Fruit fly (Drosophila melanogaster) whole organism, prepupa: ENCODE data around the gene CG13692.

Source experiments
- CG10631 ChIP-seq: fragments of 200-800 bp; sonication (Bioruptor generic); optimal IDR thresholded peaks from 2 replicates; lab custom pipeline; 2016; ENCODE audit warnings: missing biosample characterization, missing genetic modification characterization
- CG10669 ChIP-seq: fragments of 200-800 bp; sonication (Bioruptor generic); optimal IDR thresholded peaks from 3 replicates; lab custom pipeline; 2018; ENCODE audit warnings: missing biosample characterization, mild to moderate bottlenecking, missing genetic modification characterization, moderate library complexity
- CG11294 ChIP-seq: fragments of 200-800 bp; sonication (Bioruptor generic); IDR thresholded peaks from 2 replicates; pipeline ENCODE4 v1.3.6; 2022; ENCODE audit warnings: missing biosample characterization, missing genetic modification characterization
- CG11902 ChIP-seq: fragments of 200-800 bp; sonication (Bioruptor generic); optimal IDR thresholded peaks from 3 replicates; lab custom pipeline; 2016; ENCODE audit warnings: missing biosample characterization, missing genetic modification characterization
- CG15336 ChIP-seq: fragments of 200-800 bp; sonication (Bioruptor generic); IDR thresholded peaks from 2 replicates; pipeline ENCODE4 v1.3.6; 2022; ENCODE audit warnings: missing biosample characterization, missing genetic modification characterization
- CG1621 ChIP-seq: fragments of 200-800 bp; sonication (Bioruptor generic); optimal IDR thresholded peaks from 3 replicates; lab custom pipeline; 2018; ENCODE audit warnings: missing biosample characterization, mild to moderate bottlenecking, missing genetic modification characterization
- CG3032 ChIP-seq: fragments of 200-800 bp; optimal IDR thresholded peaks from 2 replicates; lab custom pipeline; 2019; ENCODE audit warnings: missing biosample characterization, mild to moderate bottlenecking, missing genetic modification characterization, moderate library complexity
- CG31627 ChIP-seq: fragments of 200-800 bp; sonication (Bioruptor generic); optimal IDR thresholded peaks from 3 replicates; lab custom pipeline; 2016; ENCODE audit warnings: missing biosample characterization, missing genetic modification characterization
- CG32006 ChIP-seq: fragments of 200-800 bp; sonication (Bioruptor generic); optimal IDR thresholded peaks from 3 replicates; lab custom pipeline; 2017; ENCODE audit warnings: missing biosample characterization, mild to moderate bottlenecking, missing genetic modification characterization
- CG3919 ChIP-seq: fragments of 200-800 bp; sonication (Bioruptor generic); optimal IDR thresholded peaks from 3 replicates; lab custom pipeline; 2016; ENCODE audit warnings: missing biosample characterization, missing genetic modification characterization
- CG6163 ChIP-seq: fragments of 200-800 bp; sonication (Bioruptor generic); IDR thresholded peaks from 3 replicates; pipeline ENCODE4 v1.3.6; 2022; ENCODE audit warnings: missing biosample characterization, missing genetic modification characterization
- CG6792 ChIP-seq: fragments of 200-800 bp; sonication (Bioruptor generic); optimal IDR thresholded peaks from 3 replicates; lab custom pipeline; 2016; ENCODE audit warnings: missing biosample characterization, missing genetic modification characterization
- CG6808 ChIP-seq: fragments of 200-800 bp; sonication (Bioruptor generic); optimal IDR thresholded peaks from 3 replicates; lab custom pipeline; 2017; ENCODE audit warnings: missing biosample characterization, missing genetic modification characterization, mild to moderate bottlenecking, moderate library complexity, missing genetic modification reagents
- CG7368 ChIP-seq: fragments of 200-800 bp; sonication (Bioruptor generic); optimal IDR thresholded peaks from 3 replicates; lab custom pipeline; 2016; ENCODE audit warnings: missing biosample characterization, missing genetic modification characterization
- CG8119 ChIP-seq: fragments of 200-800 bp; sonication (Bioruptor generic); IDR thresholded peaks from 3 replicates; pipeline ENCODE4 v1.3.6; 2022; ENCODE audit warnings: missing biosample characterization, missing genetic modification characterization
- CG8319 ChIP-seq: fragments of 200-800 bp; sonication (Bioruptor generic); optimal IDR thresholded peaks from 3 replicates; lab custom pipeline; 2016; ENCODE audit warnings: missing biosample characterization, missing genetic modification characterization
- CG9139 ChIP-seq: fragments of 200-800 bp; sonication (Bioruptor generic); optimal IDR thresholded peaks from 3 replicates; lab custom pipeline; 2017; ENCODE audit warnings: missing biosample characterization, mild to moderate bottlenecking, missing genetic modification characterization
- Eip75B ChIP-seq: fragments of 200-800 bp; sonication (Bioruptor generic); optimal IDR thresholded peaks from 3 replicates; lab custom pipeline; 2016; ENCODE audit warnings: missing biosample characterization, missing genetic modification characterization
- Eip78C ChIP-seq: fragments of 200-800 bp; sonication (Bioruptor generic); peaks from one replicate; lab custom pipeline; 2016; ENCODE audit warnings: missing biosample characterization, missing genetic modification characterization
- Eip93F ChIP-seq: fragments of 200-800 bp; sonication (Bioruptor generic); optimal IDR thresholded peaks from 2 replicates; lab custom pipeline; 2016; ENCODE audit warnings: missing biosample characterization, mild to moderate bottlenecking, missing genetic modification characterization
- Ets21C ChIP-seq: fragments of 200-800 bp; sonication (Bioruptor generic); optimal IDR thresholded peaks from 3 replicates; lab custom pipeline; 2016; ENCODE audit warnings: missing biosample characterization, missing genetic modification characterization
- Ets96B ChIP-seq: fragments of 200-800 bp; optimal IDR thresholded peaks from 2 replicates; lab custom pipeline; 2019; ENCODE audit warnings: missing biosample characterization, mild to moderate bottlenecking, missing genetic modification characterization, moderate library complexity
- Gug ChIP-seq: fragments of 200-800 bp; sonication (Bioruptor generic); IDR thresholded peaks from 2 replicates; pipeline ENCODE4 v1.3.6; 2022; ENCODE audit warnings: missing biosample characterization, missing genetic modification characterization
- Hr38 ChIP-seq: sonication (Bioruptor generic); optimal IDR thresholded peaks from 2 replicates; lab custom pipeline; 2016; ENCODE audit warnings: missing biosample characterization, missing genetic modification characterization
- Hr39 ChIP-seq: fragments of 200-800 bp; sonication (Bioruptor generic); optimal IDR thresholded peaks from 2 replicates; lab custom pipeline; 2016; ENCODE audit warnings: missing biosample characterization, missing genetic modification characterization
- Hr4 ChIP-seq: fragments of 200-800 bp; sonication (Bioruptor generic); optimal IDR thresholded peaks from 3 replicates; lab custom pipeline; 2016; ENCODE audit warnings: missing biosample characterization, missing genetic modification characterization
- Lpt ChIP-seq: fragments of 200-800 bp; sonication (Bioruptor generic); optimal IDR thresholded peaks from 3 replicates; lab custom pipeline; 2016; ENCODE audit warnings: missing biosample characterization, missing genetic modification characterization
- Met ChIP-seq: fragments of 200-800 bp; sonication (Bioruptor generic); optimal IDR thresholded peaks from 3 replicates; lab custom pipeline; 2016; ENCODE audit warnings: missing biosample characterization, missing genetic modification characterization
- OdsH ChIP-seq: fragments of 200-800 bp; sonication (Bioruptor generic); optimal IDR thresholded peaks from 3 replicates; lab custom pipeline; 2016; ENCODE audit warnings: missing biosample characterization, missing genetic modification characterization
- Smox ChIP-seq: fragments of 200-800 bp; sonication (Bioruptor generic); optimal IDR thresholded peaks from 3 replicates; lab custom pipeline; 2016; ENCODE audit warnings: missing biosample characterization, missing genetic modification characterization
- Sox14 ChIP-seq: fragments of 200-800 bp; sonication (Bioruptor generic); optimal IDR thresholded peaks from 3 replicates; lab custom pipeline; 2016; ENCODE audit warnings: missing biosample characterization, missing genetic modification characterization
- Sox15 ChIP-seq: fragments of 200-800 bp; sonication (Bioruptor generic); optimal IDR thresholded peaks from 3 replicates; lab custom pipeline; 2016; ENCODE audit warnings: missing biosample characterization, missing genetic modification characterization
- acj6 ChIP-seq: fragments of 200-800 bp; sonication (Bioruptor generic); optimal IDR thresholded peaks from 3 replicates; lab custom pipeline; 2016; ENCODE audit warnings: missing biosample characterization, missing genetic modification characterization
- cyc ChIP-seq: fragments of 200-800 bp; sonication (Bioruptor generic); optimal IDR thresholded peaks from 3 replicates; lab custom pipeline; 2016; ENCODE audit warnings: missing biosample characterization, missing genetic modification characterization
- dac ChIP-seq: fragments of 200-800 bp; sonication (Bioruptor generic); optimal IDR thresholded peaks from 2 replicates; lab custom pipeline; 2017; ENCODE audit warnings: missing biosample characterization, mild to moderate bottlenecking, missing genetic modification characterization
- dsx ChIP-seq: fragments of 200-800 bp; optimal IDR thresholded peaks from 3 replicates; lab custom pipeline; 2019; ENCODE audit warnings: missing biosample characterization, mild to moderate bottlenecking, missing genetic modification characterization, moderate library complexity; ENCODE audit not compliant: poor library complexity, severe bottlenecking
- eg ChIP-seq: fragments of 200-800 bp; sonication (Bioruptor generic); IDR thresholded peaks from 3 replicates; pipeline ENCODE4 v1.3.6; 2022; ENCODE audit warnings: missing biosample characterization, missing genetic modification characterization
- esn ChIP-seq: fragments of 200-800 bp; sonication (Bioruptor generic); optimal IDR thresholded peaks from 2 replicates; lab custom pipeline; 2016; ENCODE audit warnings: missing biosample characterization, mild to moderate bottlenecking, missing genetic modification characterization, moderate library complexity
- fd85E ChIP-seq: fragments of 200-800 bp; sonication (Bioruptor generic); optimal IDR thresholded peaks from 3 replicates; lab custom pipeline; 2016; ENCODE audit warnings: missing biosample characterization, missing genetic modification characterization
- fkh ChIP-seq: fragments of 200-800 bp; sonication (Bioruptor generic); optimal IDR thresholded peaks from 3 replicates; lab custom pipeline; 2017; ENCODE audit warnings: missing biosample characterization, mild to moderate bottlenecking, missing genetic modification characterization, moderate library complexity
- lz ChIP-seq: fragments of 200-800 bp; sonication (Bioruptor generic); optimal IDR thresholded peaks from 3 replicates; lab custom pipeline; 2016; ENCODE audit warnings: missing biosample characterization, missing genetic modification characterization
- net ChIP-seq: fragments of 200-800 bp; sonication (Bioruptor generic); optimal IDR thresholded peaks from 3 replicates; lab custom pipeline; 2016; ENCODE audit warnings: missing biosample characterization, missing genetic modification characterization
- spab ChIP-seq: fragments of 200-800 bp; sonication (Bioruptor generic); optimal IDR thresholded peaks from 2 replicates; lab custom pipeline; 2017; ENCODE audit warnings: missing biosample characterization, mild to moderate bottlenecking, missing genetic modification characterization, missing genetic modification reagents
- ss ChIP-seq, 2 experiments: fragments of 200-800 bp; sonication (Bioruptor generic); optimal IDR thresholded peaks; 2 replicates in 1 of 2; 3 replicates in 1 of 2; lab custom pipeline; 2017 to 2018; ENCODE audit warnings: mild to moderate bottlenecking in 2 of 2, missing biosample characterization in 2 of 2, missing genetic modification characterization in 2 of 2, moderate library complexity in 1 of 2
- svp ChIP-seq: fragments of 200-800 bp; sonication (Bioruptor generic); peaks from one replicate; lab custom pipeline; 2016; ENCODE audit warnings: missing biosample characterization, missing genetic modification characterization
- topi ChIP-seq: fragments of 200-800 bp; sonication (Bioruptor generic); optimal IDR thresholded peaks from 3 replicates; lab custom pipeline; 2016; ENCODE audit warnings: missing biosample characterization, missing genetic modification characterization
- vri ChIP-seq: fragments of 200-800 bp; sonication (Bioruptor generic); optimal IDR thresholded peaks from 3 replicates; lab custom pipeline; 2016; ENCODE audit warnings: missing biosample characterization, mild to moderate bottlenecking, missing genetic modification characterization

The CG13692 gene

DNA sequence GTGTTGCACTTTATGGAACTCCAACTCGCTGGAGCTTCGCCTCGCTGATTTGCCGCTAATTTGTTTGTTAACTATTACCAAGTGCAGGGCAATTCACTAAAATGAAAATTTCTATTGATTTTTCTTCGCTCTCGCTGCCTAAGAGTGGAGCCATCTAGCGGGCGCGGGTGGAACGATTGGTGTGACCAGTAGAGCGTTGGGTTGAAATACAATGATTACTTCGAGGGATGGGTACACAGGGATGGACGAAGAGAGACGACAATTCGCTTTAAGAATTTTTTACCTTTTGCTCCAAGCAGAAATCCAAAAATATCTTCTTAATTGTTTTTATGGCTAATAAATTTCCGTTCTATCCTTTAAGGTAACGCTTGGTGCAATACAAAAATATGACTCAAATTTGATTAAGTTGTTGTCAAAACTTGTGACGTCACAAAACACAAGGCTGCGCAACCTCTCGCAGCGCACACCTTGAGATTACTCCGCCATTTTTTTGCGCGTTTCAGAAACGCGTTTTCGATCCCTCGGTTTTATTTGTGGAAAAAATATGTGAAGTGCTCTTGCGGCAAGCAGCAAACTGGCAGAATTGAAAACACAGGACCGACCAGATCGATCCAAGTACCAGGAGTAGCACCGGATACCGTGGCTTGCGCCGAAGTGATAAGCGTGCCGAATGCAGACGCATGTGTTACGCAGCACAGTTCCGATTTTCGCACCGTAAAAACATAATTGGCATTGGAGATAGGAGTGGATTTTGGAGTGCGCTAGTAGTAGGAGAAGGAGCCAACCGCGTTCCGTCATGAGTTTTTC, 6.8 kb upstream of the CG13692 start, which contains the start of the genes AP-2alpha and ebi (continued):
- TF ChIP-seq fd85E (GFP tag; lab: Kevin White, UChicago) = no peak
- peak; percentile 88 for TF ChIP-seq Hr4 (GFP tag; lab: Kevin White, UChicago)
- TF ChIP-seq CG10631 (GFP tag; lab: Kevin White, UChicago) = peak; percentile 88
- peak; percentile 94 for TF ChIP-seq cyc (GFP tag; lab: Kevin White, UChicago)
- TF ChIP-seq Met (GFP tag; lab: Kevin White, UChicago) = peak; percentile 88
- TF ChIP-seq spab (GFP tag; lab: Kevin White, UChicago) = peak; percentile 48
- peak; percentile 67 for TF ChIP-seq CG7368 (GFP tag; lab: Kevin White, UChicago)
- peak; percentile 85 for TF ChIP-seq CG3032
- peak; percentile 95 for TF ChIP-seq Eip78C (GFP tag; lab: Kevin White, UChicago)
- TF ChIP-seq topi = peak; percentile 87
- peak; percentile 82 for TF ChIP-seq CG3919
- peak; percentile 61 for TF ChIP-seq CG10669 (GFP tag; lab: Kevin White, UChicago)
- TF ChIP-seq net (GFP tag; lab: Kevin White, UChicago) = peak; percentile 83

DNA sequence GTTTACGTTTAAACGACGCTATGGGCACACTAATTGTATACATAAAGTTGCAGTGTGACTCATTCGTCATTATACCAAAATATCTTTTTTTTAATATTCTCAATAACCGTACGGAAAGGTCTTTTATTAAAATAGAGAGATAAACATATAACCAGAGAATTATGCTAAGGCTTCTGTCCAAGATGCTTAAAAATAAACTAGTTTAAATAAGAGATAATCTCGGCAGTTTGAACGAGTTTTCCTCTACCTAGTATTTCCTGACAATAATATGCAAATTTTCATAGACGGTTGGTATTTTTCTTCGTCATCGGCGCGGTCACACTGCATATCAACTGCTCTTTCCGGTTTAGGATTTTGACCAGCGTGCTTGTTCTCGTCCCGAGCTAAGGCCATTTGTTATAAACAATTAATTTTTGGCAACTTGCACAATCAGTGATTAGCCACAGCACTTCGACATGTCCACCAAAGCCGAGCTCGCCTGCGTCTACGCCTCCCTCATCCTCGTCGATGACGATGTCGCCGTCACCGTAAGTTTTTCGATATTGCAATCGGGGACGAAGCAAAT, 1.9 kb upstream of the CG13692 start, which contains the start of the genes CG13690 and RpLP1:
TSS of gene CG13690 (minus strand) at position 33 of the 565 bp plus-strand sequence.
TSS of gene RpLP1 (plus strand) at position 333 of the 565 bp plus-strand sequence.
- TF ChIP-seq CG10669 (GFP tag; lab: Kevin White, UChicago) (peak; percentile 43), dac (GFP tag; lab: Kevin White, UChicago) (peak; percentile 48), dsx (GFP tag; lab: Kevin White, UChicago) (peak; percentile 19), Sox14 (GFP tag; lab: Kevin White, UChicago) (peak; percentile 66), CG7368 (GFP tag; lab: Kevin White, UChicago) (peak; percentile 69), fkh (peak; percentile 96), ss (GFP tag; optimal IDR thresholded peaks at IDR 0.05; lab: Kevin White, UChicago) (peak; percentile 73 to 82), CG32006 (GFP tag; lab: Kevin White, UChicago) (peak; percentile 12), svp (GFP tag; lab: Kevin White, UChicago) (peak; percentile 59), Sox15 (GFP tag; lab: Kevin White, UChicago) (no peak), CG6792 (GFP tag; lab: Kevin White, UChicago) (peak; percentile 56), CG10631 (GFP tag; lab: Kevin White, UChicago) (no peak), Hr39 (peak; percentile 42), CG9139 (GFP tag; lab: Kevin White, UChicago) (peak; percentile 64), lz (GFP tag; lab: Kevin White, UChicago) (peak; percentile 69), CG11902 (no peak), Smox (GFP tag; lab: Kevin White, UChicago) (peak; percentile 68), OdsH (peak; percentile 61), CG8119 (GFP tag; lab: Robert Waterston, UW) (no peak; the same call in 2 of the 3 replicates), CG11294 (GFP tag; lab: Robert Waterston, UW) (no peak), Lpt (GFP tag; lab: Kevin White, UChicago) (no peak), Hr38 (GFP tag; lab: Kevin White, UChicago) (no peak), CG3032 (peak; percentile 56), CG6163 (GFP tag; lab: Robert Waterston, UW) (peak; percentile 49), esn (GFP tag; lab: Kevin White, UChicago) (peak; percentile 86), CG15336 (GFP tag; lab: Robert Waterston, UW) (0 out of 2 replicates have a peak, but pooled peaks have one; percentile 23), acj6 (GFP tag; lab: Kevin White, UChicago) (peak; percentile 61), Gug (GFP tag; lab: Robert Waterston, UW) (no peak), Eip93F (GFP tag; lab: Kevin White, UChicago) (peak; percentile 4), CG31627 (GFP tag; lab: Kevin White, UChicago) (peak; percentile 42), topi (peak; percentile 73), Eip75B (GFP tag; lab: Kevin White, UChicago) (peak; percentile 76), CG1621 (tag; lab: Kevin White, UChicago) (peak; percentile 63), Ets96B (tag; lab: Kevin White, UChicago) (peak; percentile 39), Ets21C (GFP tag; lab: Kevin White, UChicago) (peak; percentile 32), CG6808 (peak; percentile 71), net (GFP tag; lab: Kevin White, UChicago) (peak; percentile 76), CG8319 (peak; percentile 38), eg (GFP tag; lab: Robert Waterston, UW) (peak; percentile 63; the same call in 2 of the 3 replicates), vri (peak; percentile 78), fd85E (GFP tag; lab: Kevin White, UChicago) (peak; percentile 63)
